Worm (Caenorhabditis elegans) whole organism, young adult: ENCODE data around the gene apt-9.

ENCODE experiments used
- B0261.1 ChIP-seq: sonication (generic microtip); optimal IDR thresholded peaks from 2 replicates; lab custom pipeline; 2016; ENCODE audit warnings: mild to moderate bottlenecking, missing genetic modification characterization, moderate library complexity, missing compliant biosample characterization
- Y56A3A.18 ChIP-seq: fragments of 200-800 bp; sonication (Bioruptor generic); IDR thresholded peaks from 2 replicates; pipeline ENCODE4 v1.3.6; 2022; ENCODE audit warnings: missing genetic modification reagents, missing genetic modification characterization, missing compliant biosample characterization
- ztf-3 ChIP-seq: fragments of 200-800 bp; sonication (Bioruptor generic); optimal IDR thresholded peaks from 2 replicates; lab custom pipeline; 2018; ENCODE audit warnings: mild to moderate bottlenecking, missing genetic modification characterization, missing compliant biosample characterization

- no peak for TF ChIP-seq ztf-3 (GFP tag; lab: Kevin White, UChicago)
- TF ChIP-seq B0261.1: no peak
- TF ChIP-seq Y56A3A.18 (GFP tag; lab: Robert Waterston, UW): no peak
These were observed 40.9 kb downstream of the apt-9 start, which contains the start of gene grd-1 for ce11 chrX:11109200-11109599.
